Fruit fly (Drosophila melanogaster): ENCODE data around the gene ed.
A peak's percentile ranks its signal among the peaks of the same experiment; 100 is the strongest.

The ed gene

dm6 chr2L:4054881-4055779 lies 24.0 kb downstream of the ed start (continued):
- TF ChIP-seq CG15696 (tag; optimal IDR thresholded peaks at IDR 0.05) (peak; percentile 48), onecut (GFP tag; IDR thresholded peaks at IDR 0.05) (no peak), CG5245 (GFP tag; optimal IDR thresholded peaks at IDR 0.05) (no peak), vfl (GFP tag; optimal IDR thresholded peaks at IDR 0.05) (no peak), kni (GFP tag; optimal IDR thresholded peaks at IDR 0.05) (peak; percentile 15), Sry-β (GFP tag; optimal IDR thresholded peaks at IDR 0.05) (no peak), nom (GFP tag; optimal IDR thresholded peaks at IDR 0.05) (no peak), CG31388 (GFP tag; optimal IDR thresholded peaks at IDR 0.05) (no peak), Rx (GFP tag; IDR thresholded peaks at IDR 0.05) (no peak), CG32532 (GFP tag; IDR thresholded peaks at IDR 0.05) (no peak), Fer2 (tag; optimal IDR thresholded peaks at IDR 0.05) (no peak), hbn (GFP tag; IDR thresholded peaks at IDR 0.05; ENCODE audit: partially characterized antibody) (no peak), Meics (GFP tag; optimal IDR thresholded peaks at IDR 0.05) (no peak), tgo (GFP tag; IDR thresholded peaks at IDR 0.05) (no peak), CG2116 (GFP tag; optimal IDR thresholded peaks at IDR 0.05) (peak; percentile 11), row (GFP tag; IDR thresholded peaks at IDR 0.05) (peak; percentile 32; the same call in 2 of the 3 replicates), CG8290 (GFP tag; optimal IDR thresholded peaks at IDR 0.05) (no peak), CG8290 (tag; optimal IDR thresholded peaks at IDR 0.05) (no peak), rib (GFP tag; IDR thresholded peaks at IDR 0.05) (no peak), fd102C (GFP tag; optimal IDR thresholded peaks at IDR 0.05) (no peak), cad (GFP tag; optimal IDR thresholded peaks at IDR 0.05) (no peak), shn (GFP tag; optimal IDR thresholded peaks at IDR 0.05) (no peak), ken (GFP tag; IDR thresholded peaks at IDR 0.05) (no peak), CG16813 (GFP tag; IDR thresholded peaks at IDR 0.05; ENCODE audit: partially characterized antibody) (no peak), nmo (GFP tag; optimal IDR thresholded peaks at IDR 0.05) (peak; percentile 18), CG14014 (GFP tag; IDR thresholded peaks at IDR 0.05) (no peak), BEAF-32 (GFP tag; optimal IDR thresholded peaks at IDR 0.05) (no peak), slp2 (GFP tag; optimal IDR thresholded peaks at IDR 0.05) (peak; percentile 1), CG9932 (GFP tag; IDR thresholded peaks at IDR 0.05) (no peak), eyg (GFP tag; optimal IDR thresholded peaks at IDR 0.05) (no peak), CG5953 (GFP tag; IDR thresholded peaks at IDR 0.05) (no peak), zen2 (GFP tag; IDR thresholded peaks at IDR 0.05; ENCODE audit: partially characterized antibody) (no peak), CG18599 (GFP tag; optimal IDR thresholded peaks at IDR 0.05) (no peak), MBD-R2 (GFP tag; IDR thresholded peaks at IDR 0.05) (no peak), CG2202 (tag; optimal IDR thresholded peaks at IDR 0.05) (no peak), CG6683 (GFP tag; optimal IDR thresholded peaks at IDR 0.05) (no peak), ato (GFP tag; IDR thresholded peaks at IDR 0.05; ENCODE audit: partially characterized antibody) (no peak), CG17328 (GFP tag; IDR thresholded peaks at IDR 0.05) (0 out of 2 replicates have a peak, but pooled peaks have one; percentile 14), zfh1 (GFP tag; IDR thresholded peaks at IDR 0.05) (peak; percentile 44; the same call in 1 of the 3 replicates), Max (GFP tag; optimal IDR thresholded peaks at IDR 0.05) (peak; percentile 11), CG17361 (GFP tag; IDR thresholded peaks at IDR 0.05) (peak; percentile 39; the same call in 1 of the 3 replicates), hb (GFP tag; IDR thresholded peaks at IDR 0.05; ENCODE audit: partially characterized antibody) (no peak), Nf-YA (GFP tag; IDR thresholded peaks at IDR 0.05) (no peak), NC2β (GFP tag; optimal IDR thresholded peaks at IDR 0.05) (no peak), wek (GFP tag; optimal IDR thresholded peaks at IDR 0.05) (no peak), nerfin-2 (GFP tag; IDR thresholded peaks at IDR 0.05; ENCODE audit: partially characterized antibody) (no peak), amos (GFP tag; IDR thresholded peaks at IDR 0.05; ENCODE audit: partially characterized antibody) (no peak), dati (GFP tag; IDR thresholded peaks at IDR 0.05) (no peak), gcm (GFP tag; optimal IDR thresholded peaks at IDR 0.05) (no peak)
